Fruit fly (Drosophila melanogaster): ENCODE results near the gene CarT.

The CarT gene

dm6 chr2L:20734066-20734686 is 4.1 kb upstream of the CarT start, which contains the start of gene TM9SF2 (continued):
- TF ChIP-seq CG7357 (GFP tag; IDR thresholded peaks at IDR 0.05) (no peak), CG2129 (GFP tag; IDR thresholded peaks at IDR 0.05; ENCODE audit: partially characterized antibody) (no peak), vvl (GFP tag; IDR thresholded peaks at IDR 0.05) (peak; percentile 45; the same call in 1 of the 2 replicates), CG15479 (GFP tag; optimal IDR thresholded peaks at IDR 0.05) (no peak), E2f2 (GFP tag; IDR thresholded peaks at IDR 0.05) (peak; percentile 50), CG9932 (GFP tag; IDR thresholded peaks at IDR 0.05) (peak; percentile 53), Sox100B (GFP tag; optimal IDR thresholded peaks at IDR 0.05) (no peak), Hey (tag; optimal IDR thresholded peaks at IDR 0.05) (no peak), CG13424 (tag; optimal IDR thresholded peaks at IDR 0.05) (peak; percentile 49), stc (GFP tag; IDR thresholded peaks at IDR 0.05) (no peak), pho (GFP tag; optimal IDR thresholded peaks at IDR 0.05) (peak; percentile 7), ems (GFP tag; optimal IDR thresholded peaks at IDR 0.05) (peak; percentile 12), croc (GFP tag; conservative IDR thresholded peaks at IDR 0.05) (no peak), CG8944 (GFP tag; optimal IDR thresholded peaks at IDR 0.05) (peak; percentile 23), CG4820 (GFP tag; optimal IDR thresholded peaks at IDR 0.05) (peak; percentile 24), CG16815 (GFP tag; optimal IDR thresholded peaks at IDR 0.05) (no peak), ssp (GFP tag; IDR thresholded peaks at IDR 0.05) (peak; percentile 23; the same call in 1 of the 2 replicates), chn (GFP tag; optimal IDR thresholded peaks at IDR 0.05) (peak; percentile 36), grn (GFP tag; optimal IDR thresholded peaks at IDR 0.05) (no peak), CG4424 (GFP tag; optimal IDR thresholded peaks at IDR 0.05) (peak; percentile 7), esg (GFP tag; conservative IDR thresholded peaks at IDR 0.05) (no peak), disco-r (GFP tag; optimal IDR thresholded peaks at IDR 0.05) (no peak), pzg (GFP tag; optimal IDR thresholded peaks at IDR 0.05) (peak; percentile 49), CG10147 (GFP tag; optimal IDR thresholded peaks at IDR 0.05) (no peak), seq (GFP tag; IDR thresholded peaks at IDR 0.05) (no peak), onecut (GFP tag; IDR thresholded peaks at IDR 0.05) (no peak), kni (GFP tag; optimal IDR thresholded peaks at IDR 0.05) (no peak), CG5245 (GFP tag; optimal IDR thresholded peaks at IDR 0.05) (no peak), Pdp1 (GFP tag; optimal IDR thresholded peaks at IDR 0.05) (peak in 1 of 2 experiments; percentile 27), org-1 (GFP tag; optimal IDR thresholded peaks at IDR 0.05) (no peak), CG13296 (GFP tag; optimal IDR thresholded peaks at IDR 0.05) (no peak), slou (GFP tag; optimal IDR thresholded peaks at IDR 0.05) (no peak), NC2α (GFP tag; optimal IDR thresholded peaks at IDR 0.05) (no peak), CG15269 (tag; optimal IDR thresholded peaks at IDR 0.05) (no peak), CG4854 (GFP tag; optimal IDR thresholded peaks at IDR 0.05) (no peak), wek (GFP tag; optimal IDR thresholded peaks at IDR 0.05) (no peak), CG3838 (GFP tag; optimal IDR thresholded peaks at IDR 0.05) (no peak), CG7271 (tag; optimal IDR thresholded peaks at IDR 0.05) (no peak), H2.0 (GFP tag; IDR thresholded peaks at IDR 0.05) (no peak), CG14014 (GFP tag; IDR thresholded peaks at IDR 0.05) (peak; percentile 22; the same call in 1 of the 2 replicates), maf-S (GFP tag; optimal IDR thresholded peaks at IDR 0.05) (no peak), tin (GFP tag; optimal IDR thresholded peaks at IDR 0.05) (peak; percentile 41), Fer1 (GFP tag; optimal IDR thresholded peaks at IDR 0.05) (no peak), nom (GFP tag; optimal IDR thresholded peaks at IDR 0.05) (no peak), CG9797 (GFP tag; optimal IDR thresholded peaks at IDR 0.05) (peak; percentile 12), CG18011 (GFP tag; optimal IDR thresholded peaks at IDR 0.05) (peak; percentile 2), CG34376 (GFP tag; optimal IDR thresholded peaks at IDR 0.05) (no peak), CG3065 (GFP tag; optimal IDR thresholded peaks at IDR 0.05) (no peak), CG12219 (GFP tag; optimal IDR thresholded peaks at IDR 0.05) (peak; percentile 0), Sox102F (GFP tag; optimal IDR thresholded peaks at IDR 0.05) (no peak)
